Fruit fly (Drosophila melanogaster): Measurements from ENCODE around the gene CG14965.
A peak's percentile ranks its signal among the peaks of the same experiment; 100 is the strongest.

DNA sequence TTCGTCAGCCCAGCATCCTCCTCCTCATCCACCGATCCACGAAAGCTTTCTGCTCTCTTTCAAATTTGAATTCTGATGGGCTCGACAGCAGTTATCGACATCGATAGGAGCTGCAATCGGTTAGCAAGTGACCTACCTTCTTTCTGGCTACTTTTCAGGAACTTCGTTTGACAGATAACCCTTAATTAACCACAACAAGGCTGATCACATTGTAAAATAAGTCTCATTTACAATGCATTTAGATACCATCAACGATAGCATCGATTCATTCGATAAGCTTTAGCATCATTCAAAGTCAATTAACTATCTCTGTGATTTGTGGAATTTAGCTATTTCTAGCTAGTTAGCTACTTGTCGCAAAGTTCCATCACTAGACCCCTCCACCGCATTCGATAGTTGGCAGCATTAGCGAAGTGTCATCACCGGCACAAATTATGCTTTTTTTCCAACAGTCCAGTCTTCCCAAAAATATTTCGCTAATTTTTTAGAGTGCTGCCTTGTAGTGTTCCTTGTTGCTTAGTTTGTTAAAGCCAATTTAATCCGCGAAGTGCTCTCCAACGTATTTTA lies 13.7 kb downstream of the CG14965 start, which contains the start of the genes MnM and Girdin:
- TF ChIP-seq CG32264 (GFP tag; optimal IDR thresholded peaks at IDR 0.05) (no peak), Myc (optimal IDR thresholded peaks at IDR 0.05) (peak; percentile 94), psq (GFP tag; optimal IDR thresholded peaks at IDR 0.05) (no peak)
